Fruit fly (Drosophila melanogaster) whole organism, pupa: ENCODE data around the gene NetB.

Experiments
- D1 ChIP-seq: fragments of 200-800 bp; sonication (Bioruptor generic); optimal IDR thresholded peaks from 2 replicates; lab custom pipeline; 2018; ENCODE audit warnings: missing biosample characterization, mild to moderate bottlenecking, missing genetic modification characterization, moderate library complexity
- Ets98B ChIP-seq: fragments of 200-800 bp; sonication (Bioruptor generic); IDR thresholded peaks from 2 replicates; pipeline ENCODE4 v1.3.6; 2022; ENCODE audit warnings: missing biosample characterization, missing genetic modification characterization
- fd96Ca ChIP-seq: fragments of 200-800 bp; sonication (Bioruptor generic); IDR thresholded peaks from 3 replicates; pipeline ENCODE4 v1.3.6; 2022; ENCODE audit warnings: missing biosample characterization, missing genetic modification characterization

DNA sequence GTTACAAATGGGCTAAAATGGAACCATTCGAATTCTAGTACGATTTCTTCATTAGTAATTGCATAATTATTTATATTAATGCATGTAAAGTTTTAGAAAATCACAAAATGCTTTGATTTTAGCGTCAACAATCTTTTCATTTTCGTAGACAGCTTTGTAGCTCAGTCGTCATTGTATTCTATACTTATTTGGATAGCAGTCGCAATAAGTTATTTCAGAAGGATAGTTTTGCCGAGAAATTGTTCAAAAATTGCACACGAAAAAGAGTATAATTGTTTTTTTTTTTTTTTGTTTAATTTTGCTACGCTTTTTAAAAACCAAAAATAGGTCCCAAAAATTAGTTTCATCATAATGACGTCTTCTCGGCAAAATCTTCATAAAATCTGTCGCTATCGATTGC, 25.8 kb upstream of the NetB start, which contains the start of gene CG5334:
- TF ChIP-seq D1 (tag; lab: Kevin White, UChicago) (no peak), fd96Ca (GFP tag; lab: Robert Waterston, UW) (no peak), Ets98B (no peak)
